Worm (Caenorhabditis elegans): ENCODE results near the gene psd-1.

Gene psd-1

DNA sequence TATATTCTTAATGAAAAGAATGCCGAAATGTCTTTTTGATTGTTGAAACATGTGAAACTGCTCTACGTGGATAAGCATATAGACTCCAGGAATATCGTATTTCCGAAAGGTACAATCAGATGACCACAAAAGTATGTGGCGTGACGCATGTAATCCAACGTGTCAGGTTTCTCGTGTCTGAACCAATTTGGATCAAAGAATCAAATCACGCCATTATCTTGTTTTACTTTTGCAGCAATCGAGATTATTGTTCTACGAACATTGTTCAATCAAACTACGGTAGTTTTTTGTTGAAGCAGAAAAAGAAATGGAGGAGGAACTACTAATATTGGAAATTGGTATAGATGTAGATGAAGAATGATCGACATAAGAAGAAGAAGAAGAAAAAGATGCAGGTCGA lies 1.5 kb downstream of the psd-1 start (continued):
- TF ChIP-seq ceh-90 (tag; optimal IDR thresholded peaks at IDR 0.05) (no peak), nhr-71 (tag; optimal IDR thresholded peaks at IDR 0.05) (peak; percentile 67), nhr-85 (tag) (peak; percentile 82)

DNA sequence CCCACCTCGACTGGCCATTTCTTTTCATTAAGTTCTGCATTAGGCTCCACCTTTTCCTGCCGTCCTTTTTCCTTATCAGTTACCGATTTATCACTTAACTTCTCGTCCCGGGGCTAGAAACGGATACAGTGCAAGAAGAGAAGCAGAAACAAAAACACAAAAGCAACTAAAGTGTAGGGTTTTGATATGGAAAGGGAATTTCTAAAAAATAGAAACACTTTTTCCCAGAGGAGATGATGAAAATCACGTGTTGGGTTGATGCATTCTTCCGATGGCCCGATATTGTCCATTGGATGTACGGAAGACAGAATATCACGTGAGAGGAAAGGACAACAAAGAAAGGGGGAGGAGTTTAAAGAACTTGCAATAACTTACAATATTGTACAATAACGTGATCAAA lies 2.4 kb downstream of the psd-1 start:
- TF ChIP-seq lin-15B (tag; optimal IDR thresholded peaks at IDR 0.05) = no peak
- TF ChIP-seq pax-3 (tag; optimal IDR thresholded peaks at IDR 0.05) = no peak
- TF ChIP-seq nhr-71 (tag; optimal IDR thresholded peaks at IDR 0.05) = peak; percentile 90
- no peak for TF ChIP-seq mef-2 (tag; optimal IDR thresholded peaks at IDR 0.05)
- TF ChIP-seq hlh-17 (GFP tag; optimal IDR thresholded peaks at IDR 0.05; ENCODE audit: borderline replicate concordance) = no peak
- TF ChIP-seq zag-1 (tag; optimal IDR thresholded peaks at IDR 0.05) = no peak
- no peak for TF ChIP-seq lin-39 (tag; optimal IDR thresholded peaks at IDR 0.05)
- TF ChIP-seq ztf-11 (tag; optimal IDR thresholded peaks at IDR 0.05) = no peak
- TF ChIP-seq fos-1 (tag; optimal IDR thresholded peaks at IDR 0.05) = no peak
- TF ChIP-seq snpc-4 (tag; optimal IDR thresholded peaks at IDR 0.05) = no peak
- peak; percentile 82 for TF ChIP-seq mep-1 (tag; optimal IDR thresholded peaks at IDR 0.05)
- no peak for TF ChIP-seq unc-98 (GFP tag; IDR thresholded peaks at IDR 0.05)
- no peak for TF ChIP-seq ceh-8 (GFP tag; optimal IDR thresholded peaks at IDR 0.05)
- no peak for TF ChIP-seq Y116A8C.19 (tag; optimal IDR thresholded peaks at IDR 0.05; ENCODE audit: borderline replicate concordance)
- TF ChIP-seq dpl-1 (GFP tag; optimal IDR thresholded peaks at IDR 0.05) = peak in 2 of 3 experiments; percentile 53 to 64
- TF ChIP-seq unc-86 (tag; optimal IDR thresholded peaks at IDR 0.05) = no peak
- peak in 1 of 2 experiments; percentile 79 for TF ChIP-seq lin-35 (GFP tag; optimal IDR thresholded peaks at IDR 0.05)
- no peak for TF ChIP-seq fkh-10 (GFP tag; optimal IDR thresholded peaks at IDR 0.05)
- TF ChIP-seq elt-2 (tag; optimal IDR thresholded peaks at IDR 0.05) = no peak
- no peak for TF ChIP-seq lir-3 (tag; optimal IDR thresholded peaks at IDR 0.05; ENCODE audit: poor library complexity)
- TF ChIP-seq ama-1 (optimal IDR thresholded peaks at IDR 0.05) = no peak
- peak; percentile 2 for TF ChIP-seq ztf-4 (tag; optimal IDR thresholded peaks at IDR 0.05)
- TF ChIP-seq sup-37 (GFP tag; optimal IDR thresholded peaks at IDR 0.05) = no peak
- no peak for TF ChIP-seq pqm-1 (tag; optimal IDR thresholded peaks at IDR 0.05)
- TF ChIP-seq nhr-237 (tag; optimal IDR thresholded peaks at IDR 0.05) = no peak
- no peak for TF ChIP-seq fkh-8 (tag; optimal IDR thresholded peaks at IDR 0.05)
- TF ChIP-seq skn-1 (tag; optimal IDR thresholded peaks at IDR 0.05) = no peak
- TF ChIP-seq nhr-85 (tag) = peak; percentile 96
- TF ChIP-seq efl-1 (optimal IDR thresholded peaks at IDR 0.05) = peak; percentile 2 to 53
- TF ChIP-seq efl-1 (GFP tag; optimal IDR thresholded peaks at IDR 0.05 in 1 of 2) = peak; percentile 24 to 95
- peak; percentile 82 for TF ChIP-seq nhr-90 (tag; optimal IDR thresholded peaks at IDR 0.05; ENCODE audit: poor library complexity)
- TF ChIP-seq egl-27 (tag; optimal IDR thresholded peaks at IDR 0.05) = no peak
- no peak for TF ChIP-seq sox-4 (tag; optimal IDR thresholded peaks at IDR 0.05)
- no peak for TF ChIP-seq hpl-2 (GFP tag; optimal IDR thresholded peaks at IDR 0.05)
- no peak for TF ChIP-seq mab-9 (GFP tag; IDR thresholded peaks at IDR 0.05)
- TF ChIP-seq zip-4 (GFP tag; optimal IDR thresholded peaks at IDR 0.05) = no peak
- TF ChIP-seq egl-13 (tag; optimal IDR thresholded peaks at IDR 0.05) = no peak
- TF ChIP-seq tbx-2 (tag; optimal IDR thresholded peaks at IDR 0.05) = peak; percentile 69
- TF ChIP-seq ets-5 (GFP tag; IDR thresholded peaks at IDR 0.05) = no peak
- TF ChIP-seq fkh-4 (tag; optimal IDR thresholded peaks at IDR 0.05; ENCODE audit: borderline replicate concordance) = no peak
- no peak for TF ChIP-seq nhr-28 (tag; optimal IDR thresholded peaks at IDR 0.05)
- TF ChIP-seq nhr-47 (tag; optimal IDR thresholded peaks at IDR 0.05) = peak; percentile 56
- TF ChIP-seq alr-1 (tag; optimal IDR thresholded peaks at IDR 0.05; ENCODE audit: borderline replicate concordance) = no peak
- peak; percentile 77 for TF ChIP-seq snu-23 (GFP tag; optimal IDR thresholded peaks at IDR 0.05)
- peak; percentile 79 for TF ChIP-seq nhr-19 (GFP tag; conservative IDR thresholded peaks at IDR 0.05)
- TF ChIP-seq efl-3 (GFP tag; optimal IDR thresholded peaks at IDR 0.05) = no peak
- peak; percentile 96 for TF ChIP-seq blmp-1 (tag; optimal IDR thresholded peaks at IDR 0.05)
- no peak for TF ChIP-seq isw-1 (GFP tag; IDR thresholded peaks at IDR 0.05)
- no peak for TF ChIP-seq sptf-1 (tag; optimal IDR thresholded peaks at IDR 0.05)
- peak in 1 of 3 experiments; percentile 8 for TF ChIP-seq ceh-82 (tag; optimal IDR thresholded peaks at IDR 0.05)

Measured in whole organism, L1 larva.